Fruit fly (Drosophila melanogaster) whole organism, pupa: ENCODE measurements around the gene Prosbeta3.

Experiments
- CG13204 ChIP-seq: fragments of 200-800 bp; sonication (Bioruptor generic); optimal IDR thresholded peaks from 2 replicates; lab custom pipeline; 2018; ENCODE audit warnings: missing biosample characterization, mild to moderate bottlenecking, missing genetic modification characterization, moderate library complexity
- CG14655 ChIP-seq: fragments of 200-800 bp; sonication (Bioruptor generic); optimal IDR thresholded peaks from 3 replicates; lab custom pipeline; 2017; ENCODE audit warnings: mild to moderate bottlenecking, missing biosample characterization, missing genetic modification reagents, missing genetic modification characterization
- CG8159 ChIP-seq: fragments of 200-800 bp; sonication (Bioruptor generic); optimal IDR thresholded peaks from 3 replicates; lab custom pipeline; 2018; ENCODE audit warnings: missing biosample characterization, mild to moderate bottlenecking, missing genetic modification characterization, moderate library complexity
- D1 ChIP-seq: fragments of 200-800 bp; sonication (Bioruptor generic); optimal IDR thresholded peaks from 2 replicates; lab custom pipeline; 2018; ENCODE audit warnings: missing biosample characterization, mild to moderate bottlenecking, missing genetic modification characterization, moderate library complexity
- Pif1A ChIP-seq: fragments of 200-800 bp; sonication (Bioruptor generic); optimal IDR thresholded peaks from 3 replicates; lab custom pipeline; 2016; ENCODE audit warnings: missing biosample characterization, missing genetic modification characterization

DNA sequence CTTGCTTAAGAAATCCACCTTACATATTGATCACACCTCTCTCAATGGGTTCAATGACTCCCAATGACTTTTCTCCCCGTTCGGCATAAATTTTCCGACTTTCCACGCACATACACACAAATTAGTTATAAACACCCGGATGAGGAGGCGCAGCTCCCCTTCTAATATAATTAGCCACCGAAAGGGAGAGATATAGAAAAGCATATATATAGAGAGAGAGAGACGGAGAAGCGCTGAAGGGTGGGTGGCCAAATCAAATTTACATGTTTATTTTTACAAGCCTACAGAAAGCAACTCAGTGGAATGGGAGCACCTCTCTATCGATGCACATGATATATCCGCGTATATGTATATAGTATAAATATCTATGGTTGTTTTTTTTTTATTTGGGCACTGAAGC lies 22.7 kb upstream of the Prosbeta3 start:
- TF ChIP-seq CG8159 (tag; lab: Kevin White, UChicago) = no peak
- TF ChIP-seq CG14655 = no peak
- no peak for TF ChIP-seq D1 (tag; lab: Kevin White, UChicago)
- TF ChIP-seq CG13204 (GFP tag; lab: Kevin White, UChicago) = no peak
- no peak for TF ChIP-seq Pif1A (GFP tag; lab: Kevin White, UChicago)
